Worm (Caenorhabditis elegans): ENCODE results near the gene H04M03.11.

The H04M03.11 gene

ce11 chrIV:5856975-5857374 is 27.4 kb downstream of the H04M03.11 start:
- TF ChIP-seq egl-27 (tag; optimal IDR thresholded peaks at IDR 0.05) (no peak), elt-1 (tag; optimal IDR thresholded peaks at IDR 0.05) (no peak), pqm-1 (tag; optimal IDR thresholded peaks at IDR 0.05) (no peak), ceh-16 (tag; optimal IDR thresholded peaks at IDR 0.05) (no peak), aly-2 (tag; optimal IDR thresholded peaks at IDR 0.05) (no peak), nhr-43 (tag; optimal IDR thresholded peaks at IDR 0.05; ENCODE audit: poor library complexity, severe bottlenecking) (no peak)

ce11 chrIV:5855608-5856007 is 28.8 kb downstream of the H04M03.11 start:
- TF ChIP-seq ceh-9 (tag; optimal IDR thresholded peaks at IDR 0.05) = no peak
- TF ChIP-seq nhr-43 (tag; optimal IDR thresholded peaks at IDR 0.05; ENCODE audit: poor library complexity, severe bottlenecking) = no peak
- TF ChIP-seq eor-1 (tag; optimal IDR thresholded peaks at IDR 0.05) = no peak
- no peak for TF ChIP-seq nfya-1 (tag; optimal IDR thresholded peaks at IDR 0.05; ENCODE audit: insufficient read depth)
- no peak for TF ChIP-seq fos-1 (tag; optimal IDR thresholded peaks at IDR 0.05)
- TF ChIP-seq skn-1 (tag; optimal IDR thresholded peaks at IDR 0.05) = no peak
- TF ChIP-seq elt-1 (tag; optimal IDR thresholded peaks at IDR 0.05) = no peak
- no peak for TF ChIP-seq ztf-11 (tag; optimal IDR thresholded peaks at IDR 0.05)
- TF ChIP-seq nhr-77 (tag; optimal IDR thresholded peaks at IDR 0.05) = no peak
- no peak for TF ChIP-seq ceh-82 (tag; optimal IDR thresholded peaks at IDR 0.05)
- no peak for TF ChIP-seq fkh-2 (tag; optimal IDR thresholded peaks at IDR 0.05)
- no peak for TF ChIP-seq egl-5 (tag; optimal IDR thresholded peaks at IDR 0.05)

- TF ChIP-seq elt-3 (tag; optimal IDR thresholded peaks at IDR 0.05) = no peak
- TF ChIP-seq egl-5 (tag; optimal IDR thresholded peaks at IDR 0.05) = no peak
- TF ChIP-seq ceh-16 (tag; optimal IDR thresholded peaks at IDR 0.05) = no peak
- TF ChIP-seq egl-27 (tag; optimal IDR thresholded peaks at IDR 0.05) = no peak
These were observed 33.5 kb downstream of the H04M03.11 start for ce11 chrIV:5850765-5851377.

- peak; percentile 77 for TF ChIP-seq tbx-2 (tag; optimal IDR thresholded peaks at IDR 0.05)
- peak; percentile 3 for TF ChIP-seq elt-2 (tag; optimal IDR thresholded peaks at IDR 0.05)
- no peak for TF ChIP-seq ceh-9 (tag; optimal IDR thresholded peaks at IDR 0.05)
- no peak for TF ChIP-seq snpc-4 (tag; optimal IDR thresholded peaks at IDR 0.05)
- peak; percentile 5 for TF ChIP-seq pha-4 (tag; optimal IDR thresholded peaks at IDR 0.05)
- TF ChIP-seq lin-15B (tag; optimal IDR thresholded peaks at IDR 0.05) = no peak
- peak; percentile 83 for TF ChIP-seq hmg-11 (tag; optimal IDR thresholded peaks at IDR 0.05)
- no peak for TF ChIP-seq nhr-67 (tag; optimal IDR thresholded peaks at IDR 0.05)
- peak; percentile 54 for TF ChIP-seq nfya-1 (tag; optimal IDR thresholded peaks at IDR 0.05; ENCODE audit: insufficient read depth)
- no peak for TF ChIP-seq elt-1 (tag; optimal IDR thresholded peaks at IDR 0.05)
- no peak for TF ChIP-seq ceh-28 (tag; optimal IDR thresholded peaks at IDR 0.05)
These were observed 36.3 kb downstream of the H04M03.11 start, which contains the start of gene sams-3 for ce11 chrIV:5847986-5848707. Gene sams-3, plus strand, starts transcription at chrIV:5848657.

- TF ChIP-seq nhr-43 (tag; optimal IDR thresholded peaks at IDR 0.05; ENCODE audit: poor library complexity, severe bottlenecking) (no peak), ceh-82 (tag; optimal IDR thresholded peaks at IDR 0.05) (no peak), nhr-23 (tag; optimal IDR thresholded peaks at IDR 0.05) (no peak), ceh-28 (tag; optimal IDR thresholded peaks at IDR 0.05) (no peak), ama-1 (optimal IDR thresholded peaks at IDR 0.05) (no peak), elt-1 (tag; optimal IDR thresholded peaks at IDR 0.05) (no peak), lin-39 (tag; optimal IDR thresholded peaks at IDR 0.05) (no peak), ztf-11 (tag; optimal IDR thresholded peaks at IDR 0.05) (no peak), daf-12 (tag; optimal IDR thresholded peaks at IDR 0.05) (no peak), R02D3.7 (tag; optimal IDR thresholded peaks at IDR 0.05) (no peak), lsy-12 (tag; optimal IDR thresholded peaks at IDR 0.05) (no peak)
These were observed 38.1 kb downstream of the H04M03.11 start, which contains the start of gene sams-4 for ce11 chrIV:5846269-5846668. Gene sams-4, minus strand, starts transcription at chrIV:5846369.

All from whole organism, L3 larva.